Worm (Caenorhabditis elegans) whole organism, L3 larva: ENCODE results near the gene nnt-1.

Source experiments
- R02D3.7 ChIP-seq: fragments of 150-350 bp; optimal IDR thresholded peaks from 2 replicates; lab custom pipeline; 2014; ENCODE audit warnings: missing biosample characterization, missing genetic modification characterization
- ZK546.5 ChIP-seq: sonication (generic microtip); optimal IDR thresholded peaks from 2 replicates; lab custom pipeline; 2017; ENCODE audit warnings: missing biosample characterization, missing genetic modification characterization
- aly-2 ChIP-seq: fragments of 150-350 bp; optimal IDR thresholded peaks from 2 replicates; lab custom pipeline; 2014; ENCODE audit warnings: missing biosample characterization, missing genetic modification characterization
- ceh-16 ChIP-seq: sonication (generic microtip); optimal IDR thresholded peaks from 2 replicates; lab custom pipeline; 2017; ENCODE audit warnings: missing biosample characterization, missing genetic modification characterization
- ceh-28 ChIP-seq: fragments of 150-350 bp; optimal IDR thresholded peaks from 2 replicates; lab custom pipeline; 2014; ENCODE audit warnings: missing biosample characterization, missing genetic modification reagents, missing genetic modification characterization
- ceh-82 ChIP-seq: fragments of 150-350 bp; optimal IDR thresholded peaks from 2 replicates; lab custom pipeline; 2014; ENCODE audit warnings: missing biosample characterization, missing genetic modification characterization
- egl-27 ChIP-seq: sonication (generic microtip); optimal IDR thresholded peaks from 4 replicates; lab custom pipeline; 2017; ENCODE audit warnings: missing biosample characterization, missing genetic modification reagents, missing genetic modification characterization
- egl-5 ChIP-seq: fragments of 150-350 bp; optimal IDR thresholded peaks from 2 replicates; lab custom pipeline; 2017; ENCODE audit warnings: missing biosample characterization, missing genetic modification reagents, missing genetic modification characterization, inconsistent platforms
- elt-1 ChIP-seq: fragments of 150-350 bp; optimal IDR thresholded peaks from 2 replicates; lab custom pipeline; 2014; ENCODE audit warnings: missing biosample characterization, missing genetic modification characterization
- elt-2 ChIP-seq: sonication (generic microtip); optimal IDR thresholded peaks from 2 replicates; lab custom pipeline; 2016; ENCODE audit warnings: missing genetic modification reagents, mild to moderate bottlenecking, missing genetic modification characterization, missing compliant biosample characterization
- elt-3 ChIP-seq, 3 experiments: fragments of 150-350 bp in 1 of 3; sonication (generic microtip) in 2 of 3; optimal IDR thresholded peaks; 2 replicates in 2 of 3; 4 replicates in 1 of 3; lab custom pipeline; 2014 to 2017; ENCODE audit warnings: missing biosample characterization in 3 of 3, missing genetic modification characterization in 3 of 3
- eor-1 ChIP-seq, 2 experiments: fragments of 150-350 bp; optimal IDR thresholded peaks; 2 replicates each; lab custom pipeline; 2014 to 2018; ENCODE audit warnings: missing biosample characterization in 2 of 2, missing genetic modification characterization in 2 of 2
- fkh-10 ChIP-seq: sonication (generic microtip); optimal IDR thresholded peaks from 2 replicates; lab custom pipeline; 2017; ENCODE audit warnings: missing biosample characterization, missing genetic modification reagents, missing genetic modification characterization
- fkh-2 ChIP-seq: fragments of 150-350 bp; optimal IDR thresholded peaks from 2 replicates; lab custom pipeline; 2014; ENCODE audit warnings: missing biosample characterization, missing genetic modification reagents, missing genetic modification characterization
- fos-1 ChIP-seq: fragments of 150-350 bp; optimal IDR thresholded peaks from 2 replicates; lab custom pipeline; 2014; ENCODE audit warnings: missing biosample characterization, missing genetic modification characterization
- hmg-11 ChIP-seq: sonication (generic microtip); optimal IDR thresholded peaks from 2 replicates; lab custom pipeline; 2016; ENCODE audit warnings: missing genetic modification characterization, missing compliant biosample characterization
- lin-15B ChIP-seq: fragments of 150-350 bp; optimal IDR thresholded peaks from 2 replicates; lab custom pipeline; 2014; ENCODE audit warnings: missing biosample characterization, missing genetic modification characterization
- lin-39 ChIP-seq: fragments of 150-350 bp; optimal IDR thresholded peaks from 2 replicates; lab custom pipeline; 2018; ENCODE audit warnings: missing biosample characterization, missing genetic modification reagents, missing genetic modification characterization
- mdl-1 ChIP-seq: fragments of 150-350 bp; optimal IDR thresholded peaks from 2 replicates; lab custom pipeline; 2014; ENCODE audit warnings: missing biosample characterization, missing genetic modification characterization
- mml-1 ChIP-seq: fragments of 150-350 bp; sonication (generic microtip); optimal IDR thresholded peaks from 3 replicates; lab custom pipeline; 2014; ENCODE audit warnings: missing biosample characterization, missing genetic modification characterization
- nfya-1 ChIP-seq: sonication (generic microtip); optimal IDR thresholded peaks from 2 replicates; lab custom pipeline; 2017; ENCODE audit warnings: missing genetic modification characterization, mild to moderate bottlenecking, missing compliant biosample characterization, antibody characterized with exemption, moderate library complexity; ENCODE audit not compliant: insufficient read depth
- nhr-11 ChIP-seq: fragments of 150-350 bp; optimal IDR thresholded peaks from 2 replicates; lab custom pipeline; 2014; ENCODE audit warnings: missing biosample characterization, missing genetic modification characterization
- nhr-12 ChIP-seq: fragments of 150-350 bp; optimal IDR thresholded peaks from 2 replicates; lab custom pipeline; 2014; ENCODE audit warnings: missing biosample characterization, missing genetic modification characterization
- nhr-23 ChIP-seq: fragments of 150-350 bp; optimal IDR thresholded peaks from 2 replicates; lab custom pipeline; 2014; ENCODE audit warnings: missing biosample characterization, missing genetic modification reagents, missing genetic modification characterization
- nhr-237 ChIP-seq: fragments of 150-350 bp; optimal IDR thresholded peaks from 2 replicates; lab custom pipeline; 2014; ENCODE audit warnings: missing biosample characterization, missing genetic modification characterization
- nhr-28 ChIP-seq: fragments of 150-350 bp; optimal IDR thresholded peaks from 2 replicates; lab custom pipeline; 2014; ENCODE audit warnings: missing biosample characterization, missing genetic modification characterization
- nhr-43 ChIP-seq: sonication (generic microtip); optimal IDR thresholded peaks from 2 replicates; lab custom pipeline; 2016; ENCODE audit warnings: mild to moderate bottlenecking, missing genetic modification characterization, missing compliant biosample characterization; ENCODE audit not compliant: poor library complexity, severe bottlenecking
- nhr-67 ChIP-seq: fragments of 150-350 bp; optimal IDR thresholded peaks from 2 replicates; lab custom pipeline; 2014; ENCODE audit warnings: missing biosample characterization, missing genetic modification characterization
- nhr-76 ChIP-seq: fragments of 150-350 bp; sonication (generic microtip); optimal IDR thresholded peaks from 5 replicates; lab custom pipeline; 2014; ENCODE audit warnings: missing biosample characterization, missing genetic modification characterization
- nhr-77 ChIP-seq: fragments of 150-350 bp; optimal IDR thresholded peaks from 2 replicates; lab custom pipeline; 2014; ENCODE audit warnings: missing biosample characterization, missing genetic modification characterization
- pqm-1 ChIP-seq: fragments of 150-350 bp; optimal IDR thresholded peaks from 2 replicates; lab custom pipeline; 2017; ENCODE audit warnings: missing biosample characterization, missing genetic modification characterization, inconsistent platforms
- sea-2 ChIP-seq: fragments of 150-350 bp; sonication (generic microtip); optimal IDR thresholded peaks from 4 replicates; lab custom pipeline; 2014; ENCODE audit warnings: missing biosample characterization, missing genetic modification reagents, missing genetic modification characterization
- skn-1 ChIP-seq: fragments of 150-350 bp; optimal IDR thresholded peaks from 2 replicates; lab custom pipeline; 2014; ENCODE audit warnings: missing biosample characterization, missing genetic modification characterization
- snpc-4 ChIP-seq: fragments of 150-350 bp; optimal IDR thresholded peaks from 2 replicates; lab custom pipeline; 2014; ENCODE audit warnings: missing biosample characterization, missing genetic modification characterization
- tbx-2 ChIP-seq: sonication (generic microtip); optimal IDR thresholded peaks from 2 replicates; lab custom pipeline; 2016; ENCODE audit warnings: mild to moderate bottlenecking, missing genetic modification characterization, missing compliant biosample characterization
- unc-39 ChIP-seq: sonication (generic microtip); optimal IDR thresholded peaks from 4 replicates; lab custom pipeline; 2017; ENCODE audit warnings: missing biosample characterization, missing genetic modification characterization
- unc-62 ChIP-seq: fragments of 150-350 bp; sonication (generic microtip); optimal IDR thresholded peaks from 4 replicates; lab custom pipeline; 2014; ENCODE audit warnings: missing biosample characterization, missing genetic modification reagents, missing genetic modification characterization
- zag-1 ChIP-seq: fragments of 150-350 bp; optimal IDR thresholded peaks from 2 replicates; lab custom pipeline; 2014; ENCODE audit warnings: missing biosample characterization, missing genetic modification characterization
- ztf-11 ChIP-seq: fragments of 150-350 bp; optimal IDR thresholded peaks from 2 replicates; lab custom pipeline; 2014; ENCODE audit warnings: missing biosample characterization, missing genetic modification characterization

Gene nnt-1

ce11 chrX:6107962-6108361, 14.1 kb upstream of the nnt-1 start:
- TF ChIP-seq fos-1 (tag; lab: Kevin White, UChicago) (no peak), tbx-2 (tag; lab: Kevin White, UChicago) (no peak), sea-2 (GFP tag; lab: Kevin White, UChicago) (no peak), egl-27 (tag; lab: Kevin White, UChicago) (no peak), mml-1 (no peak), nhr-28 (tag; lab: Kevin White, UChicago) (no peak), nhr-237 (tag; lab: Kevin White, UChicago) (no peak), zag-1 (no peak), nhr-76 (tag; lab: Kevin White, UChicago) (no peak), aly-2 (tag; lab: Kevin White, UChicago) (no peak), unc-62 (GFP tag; lab: Kevin White, UChicago) (no peak), ceh-16 (tag; lab: Kevin White, UChicago) (no peak), ztf-11 (no peak), unc-39 (tag; lab: Kevin White, UChicago) (no peak), pqm-1 (tag; lab: Kevin White, UChicago) (no peak), lin-39 (tag; lab: Kevin White, UChicago) (no peak), elt-3 (tag; optimal IDR thresholded peaks at IDR 0.05; lab: Kevin White, UChicago) (no peak), nhr-77 (tag; lab: Kevin White, UChicago) (no peak), mdl-1 (no peak), nhr-11 (no peak)
- TF ChIP-seq, all 47 proteins: peak for 0

ce11 chrX:6109288-6109770, 12.8 kb upstream of the nnt-1 start, which contains the start of gene kynu-1:
Gene kynu-1 (minus strand): TSS chrX:6109338.
- no peak for TF ChIP-seq mdl-1
- no peak for TF ChIP-seq unc-62 (GFP tag; lab: Kevin White, UChicago)
- no peak for TF ChIP-seq nhr-67 (tag; lab: Kevin White, UChicago)
- TF ChIP-seq egl-5 (tag; lab: Kevin White, UChicago) = no peak
- TF ChIP-seq ZK546.5 (tag; lab: Kevin White, UChicago) = no peak
- no peak for TF ChIP-seq skn-1
- TF ChIP-seq ceh-28 (tag; lab: Kevin White, UChicago) = peak; percentile 66
- TF ChIP-seq nhr-11 = no peak
- no peak for TF ChIP-seq ceh-82 (tag; lab: Kevin White, UChicago)
- TF ChIP-seq nhr-43 = peak; percentile 32
- TF ChIP-seq nhr-23 (tag; lab: Kevin White, UChicago) = peak; percentile 53
- TF ChIP-seq R02D3.7 = no peak
- TF ChIP-seq elt-1 = peak; percentile 81
- no peak for TF ChIP-seq hmg-11
- no peak for TF ChIP-seq snpc-4 (tag; lab: Kevin White, UChicago)
- TF ChIP-seq elt-2 (tag; lab: Kevin White, UChicago) = peak; percentile 57
- TF ChIP-seq mml-1 = no peak
- no peak for TF ChIP-seq ceh-16 (tag; lab: Kevin White, UChicago)
- TF ChIP-seq aly-2 (tag; lab: Kevin White, UChicago) = no peak
- no peak for TF ChIP-seq fkh-2 (tag; lab: Kevin White, UChicago)
- no peak for TF ChIP-seq lin-15B (tag; lab: Kevin White, UChicago)
- TF ChIP-seq nfya-1 (tag; lab: Kevin White, UChicago) = no peak
- no peak for TF ChIP-seq pqm-1 (tag; lab: Kevin White, UChicago)
- no peak for TF ChIP-seq fkh-10
- no peak for TF ChIP-seq zag-1
- TF ChIP-seq nhr-237 (tag; lab: Kevin White, UChicago) = no peak

- peak; percentile 54 for TF ChIP-seq elt-2 (tag; lab: Kevin White, UChicago)
- TF ChIP-seq tbx-2 (tag; lab: Kevin White, UChicago) = no peak
- TF ChIP-seq unc-39 (tag; lab: Kevin White, UChicago) = no peak
- no peak for TF ChIP-seq nhr-67 (tag; lab: Kevin White, UChicago)
Measured at ce11 chrX:6112817-6113216, 9.3 kb upstream of the nnt-1 start, which contains the start of gene prx-3. Gene prx-3 (minus strand): TSS chrX:6112917.

- no peak for TF ChIP-seq nhr-237 (tag; lab: Kevin White, UChicago)
- TF ChIP-seq elt-3 (tag; optimal IDR thresholded peaks at IDR 0.05; lab: Kevin White, UChicago) = no peak
- TF ChIP-seq pqm-1 (tag; lab: Kevin White, UChicago) = no peak
- no peak for TF ChIP-seq eor-1 (tag; optimal IDR thresholded peaks at IDR 0.05; lab: Kevin White, UChicago)
- no peak for TF ChIP-seq egl-5 (tag; lab: Kevin White, UChicago)
- no peak for TF ChIP-seq ceh-16 (tag; lab: Kevin White, UChicago)
- TF ChIP-seq nhr-12 (tag; lab: Kevin White, UChicago) = no peak
- TF ChIP-seq fkh-10 = no peak
Measured at ce11 chrX:6115502-6115901, 6.6 kb upstream of the nnt-1 start, which contains the start of gene C15H9.3. Gene C15H9.3 (plus strand): TSS chrX:6115802.
